Worm (Caenorhabditis elegans): ENCODE data around the gene Y17G7B.21.

Y17G7B.21 gene

ce11 chrII:11958793-11959574 lies 18.5 kb downstream of the Y17G7B.21 start:
- TF ChIP-seq him-1 (tag; optimal IDR thresholded peaks at IDR 0.05) = no peak
- no peak for TF ChIP-seq dao-5 (tag; optimal IDR thresholded peaks at IDR 0.05)
- no peak for TF ChIP-seq W03F9.2 (tag; optimal IDR thresholded peaks at IDR 0.05)

ce11 chrII:11954811-11955210 lies 22.6 kb downstream of the Y17G7B.21 start:
- no peak for TF ChIP-seq dao-5 (tag; optimal IDR thresholded peaks at IDR 0.05)

ce11 chrII:11954208-11954607 lies 23.3 kb downstream of the Y17G7B.21 start, which contains the start of gene W03C9.6:
Gene W03C9.6 (plus strand): TSS chrII:11954508.
- TF ChIP-seq dao-5 (tag; optimal IDR thresholded peaks at IDR 0.05) (no peak), W03F9.2 (tag; optimal IDR thresholded peaks at IDR 0.05) (no peak), him-1 (tag; optimal IDR thresholded peaks at IDR 0.05) (no peak)

ce11 chrII:11952963-11953362 lies 24.5 kb downstream of the Y17G7B.21 start:
- TF ChIP-seq dao-5 (tag; optimal IDR thresholded peaks at IDR 0.05) (no peak), W03F9.2 (tag; optimal IDR thresholded peaks at IDR 0.05) (no peak), him-1 (tag; optimal IDR thresholded peaks at IDR 0.05) (no peak)

ce11 chrII:11948459-11948858 lies 29.0 kb downstream of the Y17G7B.21 start, which contains the start of gene W03C9.8:
Gene W03C9.8 (plus strand): TSS chrII:11948759.
- TF ChIP-seq him-1 (tag; optimal IDR thresholded peaks at IDR 0.05) (no peak), dao-5 (tag; optimal IDR thresholded peaks at IDR 0.05) (no peak), W03F9.2 (tag; optimal IDR thresholded peaks at IDR 0.05) (no peak)

ce11 chrII:11936393-11936792 lies 41.1 kb downstream of the Y17G7B.21 start:
- no peak for TF ChIP-seq him-1 (tag; optimal IDR thresholded peaks at IDR 0.05)
- no peak for TF ChIP-seq W03F9.2 (tag; optimal IDR thresholded peaks at IDR 0.05)
- TF ChIP-seq dao-5 (tag; optimal IDR thresholded peaks at IDR 0.05) = no peak

ce11 chrII:11935266-11935665 lies 42.2 kb downstream of the Y17G7B.21 start, which contains the start of gene lin-29:
Gene lin-29 (minus strand): TSS chrII:11935343.
- TF ChIP-seq dao-5 (tag; optimal IDR thresholded peaks at IDR 0.05) = no peak
- no peak for TF ChIP-seq him-1 (tag; optimal IDR thresholded peaks at IDR 0.05)
- TF ChIP-seq W03F9.2 (tag; optimal IDR thresholded peaks at IDR 0.05) = no peak

- TF ChIP-seq dao-5 (tag; optimal IDR thresholded peaks at IDR 0.05) (no peak), him-1 (tag; optimal IDR thresholded peaks at IDR 0.05) (no peak), W03F9.2 (tag; optimal IDR thresholded peaks at IDR 0.05) (no peak)
These were observed 47.3 kb downstream of the Y17G7B.21 start for ce11 chrII:11930132-11930531.

ce11 chrII:11928752-11929151 lies 48.7 kb downstream of the Y17G7B.21 start:
- TF ChIP-seq W03F9.2 (tag; optimal IDR thresholded peaks at IDR 0.05) = no peak

- no peak for TF ChIP-seq dao-5 (tag; optimal IDR thresholded peaks at IDR 0.05)
- no peak for TF ChIP-seq W03F9.2 (tag; optimal IDR thresholded peaks at IDR 0.05)
- TF ChIP-seq him-1 (tag; optimal IDR thresholded peaks at IDR 0.05) = no peak
These were observed 51.0 kb downstream of the Y17G7B.21 start for ce11 chrII:11926501-11926900.

- TF ChIP-seq dao-5 (tag; optimal IDR thresholded peaks at IDR 0.05) = no peak
- no peak for TF ChIP-seq W03F9.2 (tag; optimal IDR thresholded peaks at IDR 0.05)
- no peak for TF ChIP-seq him-1 (tag; optimal IDR thresholded peaks at IDR 0.05)
These were observed 52.3 kb downstream of the Y17G7B.21 start for ce11 chrII:11925203-11925602.
